Worm (Caenorhabditis elegans): ENCODE results near the gene Y43B11AL.1.

Gene Y43B11AL.1

DNA sequence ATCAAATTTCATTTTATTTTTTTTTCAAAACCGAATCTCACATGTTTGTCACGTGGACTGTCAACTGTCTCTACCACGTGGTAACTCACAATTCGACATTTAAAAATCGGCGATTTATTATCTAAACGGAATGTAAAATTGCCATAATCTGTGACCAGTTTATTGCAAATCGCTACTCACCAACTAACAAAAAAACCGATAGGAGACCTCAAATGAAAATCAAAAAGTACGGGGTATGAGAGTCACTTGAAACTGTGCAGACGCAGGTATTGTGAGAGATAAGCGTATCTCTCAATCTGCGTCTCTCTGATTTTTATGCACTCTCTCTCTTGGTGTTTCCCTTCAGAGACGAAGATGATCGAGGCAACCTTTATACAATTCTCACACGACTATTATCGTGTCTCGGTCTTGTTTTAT, 17.4 kb upstream of the Y43B11AL.1 start (continued):
- TF ChIP-seq lin-35 (GFP tag; optimal IDR thresholded peaks at IDR 0.05): peak; percentile 28 to 74
- no peak for TF ChIP-seq unc-30 (tag; optimal IDR thresholded peaks at IDR 0.05)
- 0 out of 2 replicates have a peak, but pooled peaks have one; percentile 14 for TF ChIP-seq unc-98 (GFP tag; IDR thresholded peaks at IDR 0.05)
- peak; percentile 9 for TF ChIP-seq skn-1 (tag; optimal IDR thresholded peaks at IDR 0.05)
- TF ChIP-seq nhr-84 (tag; optimal IDR thresholded peaks at IDR 0.05): no peak
- peak; percentile 21 for TF ChIP-seq C04F5.9 (tag; optimal IDR thresholded peaks at IDR 0.05)
- peak in 1 of 2 experiments; percentile 86 for TF ChIP-seq mdl-1 (tag; optimal IDR thresholded peaks at IDR 0.05)
- peak; percentile 28 for TF ChIP-seq jun-1 (tag; optimal IDR thresholded peaks at IDR 0.05)
- TF ChIP-seq hpl-2 (GFP tag; optimal IDR thresholded peaks at IDR 0.05): peak; percentile 29
- TF ChIP-seq hlh-4 (tag; optimal IDR thresholded peaks at IDR 0.05): no peak
- no peak for TF ChIP-seq lin-39 (tag; optimal IDR thresholded peaks at IDR 0.05)
- TF ChIP-seq dpl-1 (GFP tag; optimal IDR thresholded peaks at IDR 0.05): peak in 2 of 3 experiments; percentile 28 to 60
- no peak for TF ChIP-seq C34B4.2 (tag; optimal IDR thresholded peaks at IDR 0.05)
- TF ChIP-seq lin-14 (GFP tag; optimal IDR thresholded peaks at IDR 0.05): peak; percentile 88
- peak; percentile 89 for TF ChIP-seq nhr-20 (tag; optimal IDR thresholded peaks at IDR 0.05)

DNA sequence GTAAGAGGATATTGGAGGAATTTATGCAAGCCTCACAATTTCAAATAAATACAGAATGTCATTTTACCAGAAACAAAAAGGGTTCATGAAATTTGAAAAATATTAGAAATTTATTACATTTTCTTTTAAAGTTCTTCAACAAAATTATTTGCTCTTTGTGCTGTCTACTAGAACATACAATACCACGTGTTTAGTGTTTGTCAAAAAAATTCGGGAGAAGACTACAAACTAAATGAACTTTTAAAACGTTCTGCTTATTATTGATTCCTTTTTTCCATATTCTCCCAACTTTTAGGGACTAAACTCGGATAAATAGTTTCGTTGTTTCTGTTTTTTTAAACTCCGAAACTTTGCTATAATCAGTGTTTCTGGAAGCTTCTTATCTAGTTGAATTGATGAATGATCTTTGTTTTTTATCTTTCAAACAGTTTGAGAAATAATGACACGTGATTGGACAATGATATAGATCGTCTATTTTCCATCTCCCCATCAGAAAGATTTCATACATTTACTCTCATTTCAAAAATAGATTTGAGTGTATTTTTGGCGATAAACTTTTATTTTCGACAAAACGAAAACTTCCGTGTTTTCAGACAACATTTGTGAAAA, 16.4 kb upstream of the Y43B11AL.1 start:
- TF ChIP-seq C16A3.4 (tag; optimal IDR thresholded peaks at IDR 0.05) (no peak), snu-23 (GFP tag; optimal IDR thresholded peaks at IDR 0.05) (peak; percentile 50), sup-37 (GFP tag; optimal IDR thresholded peaks at IDR 0.05) (no peak), alr-1 (tag; optimal IDR thresholded peaks at IDR 0.05; ENCODE audit: borderline replicate concordance) (no peak), mep-1 (tag; optimal IDR thresholded peaks at IDR 0.05) (peak; percentile 30), elt-3 (tag; optimal IDR thresholded peaks at IDR 0.05) (peak in 2 of 6 experiments; percentile 31 to 57), blmp-1 (tag; optimal IDR thresholded peaks at IDR 0.05) (peak; percentile 10), nhr-71 (tag; optimal IDR thresholded peaks at IDR 0.05) (peak; percentile 62), elt-2 (tag; optimal IDR thresholded peaks at IDR 0.05) (peak; percentile 73), sptf-1 (tag; optimal IDR thresholded peaks at IDR 0.05) (no peak), nhr-47 (tag; optimal IDR thresholded peaks at IDR 0.05) (peak; percentile 4), nhr-20 (tag; optimal IDR thresholded peaks at IDR 0.05) (peak; percentile 66), hlh-17 (GFP tag; optimal IDR thresholded peaks at IDR 0.05; ENCODE audit: borderline replicate concordance) (no peak), Y116A8C.19 (tag; optimal IDR thresholded peaks at IDR 0.05; ENCODE audit: borderline replicate concordance) (no peak), lin-14 (GFP tag; optimal IDR thresholded peaks at IDR 0.05) (peak; percentile 37), nhr-11 (tag; optimal IDR thresholded peaks at IDR 0.05) (no peak), lin-35 (GFP tag; optimal IDR thresholded peaks at IDR 0.05) (peak in 1 of 2 experiments; percentile 66), lsy-2 (tag; optimal IDR thresholded peaks at IDR 0.05) (peak in 1 of 2 experiments; percentile 33), egl-27 (tag; optimal IDR thresholded peaks at IDR 0.05) (no peak), efl-1 (optimal IDR thresholded peaks at IDR 0.05) (no peak), efl-1 (GFP tag; optimal IDR thresholded peaks at IDR 0.05 in 1 of 2) (peak in 1 of 2 experiments; percentile 84), nhr-90 (tag; optimal IDR thresholded peaks at IDR 0.05; ENCODE audit: poor library complexity) (peak; percentile 4), fkh-8 (tag; optimal IDR thresholded peaks at IDR 0.05) (no peak), aha-1 (tag; optimal IDR thresholded peaks at IDR 0.05) (no peak), skn-1 (tag; optimal IDR thresholded peaks at IDR 0.05) (no peak), nhr-85 (tag) (peak; percentile 85), ztf-4 (tag; optimal IDR thresholded peaks at IDR 0.05) (peak; percentile 6), grh-1 (GFP tag; IDR thresholded peaks at IDR 0.05) (peak; percentile 42; the same call in 1 of the 2 replicates), nhr-19 (GFP tag; conservative IDR thresholded peaks at IDR 0.05) (peak; percentile 57), pag-3 (tag; optimal IDR thresholded peaks at IDR 0.05; ENCODE audit: borderline replicate concordance, insufficient read depth) (no peak), mef-2 (tag; optimal IDR thresholded peaks at IDR 0.05) (no peak), zag-1 (tag; optimal IDR thresholded peaks at IDR 0.05) (no peak), swsn-7 (tag; optimal IDR thresholded peaks at IDR 0.05) (no peak)

All from whole organism, L1 larva.